Fruit fly (Drosophila melanogaster) whole organism, adult: ENCODE measurements around the gene CG5653.

Experiments
- CG14711 ChIP-seq: fragments of 200-800 bp; sonication (Bioruptor generic); optimal IDR thresholded peaks from 2 replicates; lab custom pipeline; 2018; ENCODE audit warnings: missing biosample characterization, mild to moderate bottlenecking, missing genetic modification characterization, moderate library complexity
- Crg-1 ChIP-seq: fragments of 200-800 bp; sonication (Bioruptor generic); optimal IDR thresholded peaks from 2 replicates; lab custom pipeline; 2016; ENCODE audit warnings: missing biosample characterization, missing genetic modification characterization
- Hr96 ChIP-seq: fragments of 200-800 bp; sonication (Bioruptor generic); optimal IDR thresholded peaks from 2 replicates; lab custom pipeline; 2016; ENCODE audit warnings: missing biosample characterization, missing genetic modification characterization
- bab1 ChIP-seq: fragments of 200-800 bp; sonication (Bioruptor generic); optimal IDR thresholded peaks from 3 replicates; lab custom pipeline; 2019; ENCODE audit warnings: missing biosample characterization, mild to moderate bottlenecking, missing genetic modification characterization, moderate library complexity
- cic ChIP-seq: fragments of 200-800 bp; sonication (Bioruptor generic); optimal IDR thresholded peaks from 2 replicates; lab custom pipeline; 2017; ENCODE audit warnings: missing biosample characterization, mild to moderate bottlenecking, missing genetic modification characterization, moderate library complexity
- kay ChIP-seq: fragments of 200-800 bp; sonication (Bioruptor generic); peaks from one replicate; lab custom pipeline; 2016; ENCODE audit warnings: missing biosample characterization, missing genetic modification characterization, borderline replicate concordance
- tj ChIP-seq: fragments of 200-800 bp; sonication (Bioruptor generic); optimal IDR thresholded peaks from 3 replicates; lab custom pipeline; 2017; ENCODE audit warnings: missing biosample characterization, mild to moderate bottlenecking, missing genetic modification characterization, moderate library complexity

dm6 chr3L:8964458-8964857 is 1.7 kb downstream of the CG5653 start, which contains the start of gene ValRS-m:
- TF ChIP-seq tj (GFP tag; lab: Kevin White, UChicago) (no peak), CG14711 (tag; lab: Kevin White, UChicago) (no peak), Hr96 (no peak), Crg-1 (GFP tag; lab: Kevin White, UChicago) (no peak), cic (GFP tag; lab: Kevin White, UChicago) (no peak), kay (GFP tag; lab: Kevin White, UChicago) (no peak), bab1 (no peak)
